Fruit fly (Drosophila melanogaster): ENCODE data around the gene CG33509.

The CG33509 gene

dm6 chr2L:21108759-21109282 lies 22.5 kb upstream of the CG33509 start (continued):
- TF ChIP-seq lov (optimal IDR thresholded peaks at IDR 0.05) (no peak), lov (GFP tag; IDR thresholded peaks at IDR 0.05) (peak; percentile 7; the same call in 1 of the 3 replicates), CG8924 (tag; optimal IDR thresholded peaks at IDR 0.05) (peak; percentile 61), CG10543 (GFP tag; optimal IDR thresholded peaks at IDR 0.05) (no peak), peb (GFP tag; IDR thresholded peaks at IDR 0.05) (peak; percentile 17; the same call in 1 of the 2 replicates), unpg (GFP tag; optimal IDR thresholded peaks at IDR 0.05) (peak; percentile 73), Xrp1 (GFP tag; IDR thresholded peaks at IDR 0.05) (peak; percentile 62), trem (tag; optimal IDR thresholded peaks at IDR 0.05) (peak; percentile 40), CG4730 (GFP tag; IDR thresholded peaks at IDR 0.05) (no peak), NFAT (GFP tag; IDR thresholded peaks at IDR 0.05) (no peak), HLH3B (GFP tag; IDR thresholded peaks at IDR 0.05) (0 out of 2 replicates have a peak, but pooled peaks have one; percentile 44), CG17328 (GFP tag; IDR thresholded peaks at IDR 0.05) (peak; percentile 43; the same call in 1 of the 2 replicates), wek (GFP tag; optimal IDR thresholded peaks at IDR 0.05) (no peak), Mrtf (GFP tag; IDR thresholded peaks at IDR 0.05) (no peak), Abd-B (GFP tag; optimal IDR thresholded peaks at IDR 0.05) (no peak), dpn (GFP tag; optimal IDR thresholded peaks at IDR 0.05) (peak; percentile 4 to 29), CG8765 (GFP tag; IDR thresholded peaks at IDR 0.05) (no peak), Tbp (GFP tag; optimal IDR thresholded peaks at IDR 0.05) (no peak), Ptx1 (GFP tag; IDR thresholded peaks at IDR 0.05) (no peak; the same call in 1 of the 2 replicates), Lim3 (GFP tag; IDR thresholded peaks at IDR 0.05) (no peak), CG2120 (GFP tag; optimal IDR thresholded peaks at IDR 0.05) (peak; percentile 26), CG32767 (GFP tag; IDR thresholded peaks at IDR 0.05) (peak; percentile 66; the same call in 1 of the 2 replicates), Med (GFP tag) (peak; percentile 74), Hey (tag; optimal IDR thresholded peaks at IDR 0.05) (no peak), CG10959 (GFP tag; IDR thresholded peaks at IDR 0.05) (peak; percentile 58), tna (GFP tag; IDR thresholded peaks at IDR 0.05; ENCODE audit: partially characterized antibody) (no peak), TFAM (GFP tag; optimal IDR thresholded peaks at IDR 0.05) (no peak), Vsx1 (GFP tag; optimal IDR thresholded peaks at IDR 0.05) (peak; percentile 48), rib (GFP tag; IDR thresholded peaks at IDR 0.05) (no peak), E2f2 (GFP tag; IDR thresholded peaks at IDR 0.05) (peak; percentile 25; the same call in 1 of the 2 replicates), ttk (GFP tag; IDR thresholded peaks at IDR 0.05) (peak; percentile 48; the same call in 1 of the 2 replicates), ranshi (GFP tag; IDR thresholded peaks at IDR 0.05) (no peak), Poxn (GFP tag; IDR thresholded peaks at IDR 0.05) (no peak), danr (GFP tag; IDR thresholded peaks at IDR 0.05) (no peak), Dbx (GFP tag; IDR thresholded peaks at IDR 0.05) (no peak), phol (tag; optimal IDR thresholded peaks at IDR 0.05) (peak; percentile 65), Opbp (GFP tag; IDR thresholded peaks at IDR 0.05; ENCODE audit: partially characterized antibody) (no peak), eve (GFP tag; optimal IDR thresholded peaks at IDR 0.05) (peak in 1 of 2 experiments; percentile 44), CG14860 (GFP tag; IDR thresholded peaks at IDR 0.05; ENCODE audit: partially characterized antibody) (no peak), salm (tag; optimal IDR thresholded peaks at IDR 0.05) (no peak), toy (GFP tag; IDR thresholded peaks at IDR 0.05) (no peak), disco-r (GFP tag; optimal IDR thresholded peaks at IDR 0.05) (no peak), CG15073 (GFP tag; optimal IDR thresholded peaks at IDR 0.05) (no peak), fd96Cb (tag; optimal IDR thresholded peaks at IDR 0.05) (peak; percentile 38), CG9215 (GFP tag; IDR thresholded peaks at IDR 0.05) (no peak), HLHmδ (GFP tag; optimal IDR thresholded peaks at IDR 0.05) (no peak), ap (GFP tag; IDR thresholded peaks at IDR 0.05) (no peak), dimm (GFP tag; IDR thresholded peaks at IDR 0.05) (no peak), CG18764 (GFP tag; optimal IDR thresholded peaks at IDR 0.05) (peak; percentile 16), Hr3 (GFP tag; optimal IDR thresholded peaks at IDR 0.05) (peak; percentile 56), CG11696 (GFP tag; IDR thresholded peaks at IDR 0.05) (no peak), CG7987 (GFP tag; optimal IDR thresholded peaks at IDR 0.05) (no peak)
